Fruit fly (Drosophila melanogaster): ENCODE data around the gene Pmm2.

- TF ChIP-seq Hr96 (GFP tag; optimal IDR thresholded peaks at IDR 0.05) (no peak), CG12768 (GFP tag; optimal IDR thresholded peaks at IDR 0.05) (no peak), Mnt (GFP tag; optimal IDR thresholded peaks at IDR 0.05) (peak; percentile 73), Clk (GFP tag; optimal IDR thresholded peaks at IDR 0.05) (no peak)
These were observed 15.1 kb upstream of the Pmm2 start for dm6 chr3L:12519315-12519714.
